Fruit fly (Drosophila melanogaster) S2 (cell line): ENCODE measurements around the gene ND-B8.

Experiments used
- CG8478 ChIP-seq: fragments of >200 bp; optimal IDR thresholded peaks from 2 replicates; lab custom pipeline; 2018
- CTCF ChIP-seq, 2 experiments: fragments of >200 bp; optimal IDR thresholded peaks; 2 replicates each; lab custom pipeline; 2018

DNA sequence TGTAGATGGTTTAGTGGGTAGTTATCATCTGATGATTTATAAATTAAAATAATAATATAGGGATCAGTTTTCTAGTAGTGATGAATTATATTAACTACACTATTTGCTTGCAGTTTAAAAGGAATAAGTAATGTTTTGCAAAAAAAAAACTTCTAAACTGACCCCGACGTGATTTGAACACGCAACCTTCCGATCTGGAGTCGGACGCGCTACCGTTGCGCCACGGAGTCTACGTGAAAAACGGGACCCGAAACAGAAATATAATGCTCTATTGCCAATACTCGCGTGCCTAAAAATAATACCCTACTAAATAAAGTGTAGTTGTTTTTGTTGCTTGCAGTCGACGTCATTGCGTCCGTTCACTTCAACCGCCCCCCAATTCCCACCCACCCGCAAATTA is 35.6 kb upstream of the ND-B8 start:
- TF ChIP-seq CG8478 (lab: Kevin White, UChicago), result no peak
- TF ChIP-seq CTCF (optimal IDR thresholded peaks at IDR 0.05; lab: Kevin White, UChicago), result no peak
